Fruit fly (Drosophila melanogaster): ENCODE measurements around the gene TTLL1B.

TTLL1B gene

dm6 chr3L:4627012-4627411 is 21.1 kb upstream of the TTLL1B start (continued):
- TF ChIP-seq Ravus (GFP tag; IDR thresholded peaks at IDR 0.05) (no peak), CG8290 (GFP tag; optimal IDR thresholded peaks at IDR 0.05) (no peak), CG8290 (tag; optimal IDR thresholded peaks at IDR 0.05) (no peak), CG10267 (tag; optimal IDR thresholded peaks at IDR 0.05) (no peak), cg (GFP tag; optimal IDR thresholded peaks at IDR 0.05) (peak; percentile 81), mld (GFP tag; IDR thresholded peaks at IDR 0.05; ENCODE audit: partially characterized antibody) (0 out of 3 replicates have a peak, but pooled peaks have one; percentile 26), tll (GFP tag; optimal IDR thresholded peaks at IDR 0.05) (no peak), chif (GFP tag; optimal IDR thresholded peaks at IDR 0.05) (no peak), BtbVII (GFP tag; optimal IDR thresholded peaks at IDR 0.05) (no peak), ase (GFP tag; IDR thresholded peaks at IDR 0.05) (no peak), cwo (GFP tag; optimal IDR thresholded peaks at IDR 0.05) (no peak), E2f2 (GFP tag; IDR thresholded peaks at IDR 0.05) (0 out of 2 replicates have a peak, but pooled peaks have one; percentile 19), ftz-f1 (GFP tag; optimal IDR thresholded peaks at IDR 0.05) (no peak)

dm6 chr3L:4634689-4635088 is 13.4 kb upstream of the TTLL1B start, which contains the start of gene CG13716:
TSS of gene CG13716 (minus strand) at chr3L:4634789.
- TF ChIP-seq CG31365 (tag; optimal IDR thresholded peaks at IDR 0.05) (no peak), tll (GFP tag; optimal IDR thresholded peaks at IDR 0.05) (peak in 1 of 2 experiments; percentile 20), Aef1 (GFP tag; IDR thresholded peaks at IDR 0.05) (no peak)

dm6 chr3L:4667289-4667688 is 19.2 kb downstream of the TTLL1B start, which contains the start of gene CG32236:
TSS of gene CG32236 (minus strand) at chr3L:4667389.
- TF ChIP-seq Stat92E (GFP tag; optimal IDR thresholded peaks at IDR 0.05) (no peak), bcd (GFP tag; optimal IDR thresholded peaks at IDR 0.05) (no peak), Oli (tag; optimal IDR thresholded peaks at IDR 0.05) (no peak), NK7.1 (GFP tag; optimal IDR thresholded peaks at IDR 0.05) (no peak), caup (GFP tag; optimal IDR thresholded peaks at IDR 0.05; ENCODE audit: severe bottlenecking) (no peak), scrt (GFP tag; optimal IDR thresholded peaks at IDR 0.05) (no peak), CG11504 (tag; optimal IDR thresholded peaks at IDR 0.05) (no peak), CG14860 (GFP tag; IDR thresholded peaks at IDR 0.05; ENCODE audit: partially characterized antibody) (no peak), CG6654 (GFP tag; optimal IDR thresholded peaks at IDR 0.05) (no peak), Chrac-16 (GFP tag; optimal IDR thresholded peaks at IDR 0.05) (no peak), Sox102F (GFP tag; optimal IDR thresholded peaks at IDR 0.05) (no peak), zf30C (GFP tag; optimal IDR thresholded peaks at IDR 0.05) (no peak)

- TF ChIP-seq grau (tag; optimal IDR thresholded peaks at IDR 0.05) (no peak), Ets65A (GFP tag) (peak; percentile 81)
Measured at dm6 chr3L:4677532-4677931, 29.5 kb downstream of the TTLL1B start, which contains the start of gene CG34266. TSS of gene CG34266 (plus strand) at chr3L:4677832.

- peak; percentile 68 for TF ChIP-seq zen (tag; optimal IDR thresholded peaks at IDR 0.05)
- no peak for TF ChIP-seq zfh1 (GFP tag; IDR thresholded peaks at IDR 0.05)
- TF ChIP-seq Bteb2 (GFP tag; optimal IDR thresholded peaks at IDR 0.05), result no peak
- no peak for TF ChIP-seq esg (GFP tag; conservative IDR thresholded peaks at IDR 0.05)
- peak; percentile 8 for TF ChIP-seq CG7271 (tag; optimal IDR thresholded peaks at IDR 0.05)
- TF ChIP-seq Dll (GFP tag; IDR thresholded peaks at IDR 0.05; ENCODE audit: partially characterized antibody), result no peak
- no peak for TF ChIP-seq prd (optimal IDR thresholded peaks at IDR 0.05)
- peak; percentile 56; the same call in 2 of the 3 replicates for TF ChIP-seq prd (GFP tag; IDR thresholded peaks at IDR 0.05)
- 0 out of 2 replicates have a peak, but pooled peaks have one; percentile 9 for TF ChIP-seq Xrp1 (GFP tag; IDR thresholded peaks at IDR 0.05)
Measured at dm6 chr3L:4679063-4679462, 31.0 kb downstream of the TTLL1B start.

All from whole organism, embryonic.